Fruit fly (Drosophila melanogaster) whole organism, adult: ENCODE data around the gene CG34301.

ENCODE experiments used
- CG11617 ChIP-seq: fragments of 200-800 bp; sonication (Bioruptor generic); optimal IDR thresholded peaks from 2 replicates; lab custom pipeline; 2017; ENCODE audit warnings: mild to moderate bottlenecking, missing biosample characterization, missing genetic modification reagents, missing genetic modification characterization
- CG12768 ChIP-seq: fragments of 200-800 bp; sonication (Bioruptor generic); optimal IDR thresholded peaks from 2 replicates; lab custom pipeline; 2017; ENCODE audit warnings: missing biosample characterization, missing genetic modification characterization, mild to moderate bottlenecking, moderate library complexity, missing genetic modification reagents
- CG33017 ChIP-seq: fragments of 200-800 bp; sonication (Bioruptor generic); optimal IDR thresholded peaks from 2 replicates; lab custom pipeline; 2018; ENCODE audit warnings: missing biosample characterization, mild to moderate bottlenecking, missing genetic modification characterization, moderate library complexity
- Hr96 ChIP-seq: fragments of 200-800 bp; sonication (Bioruptor generic); optimal IDR thresholded peaks from 2 replicates; lab custom pipeline; 2016; ENCODE audit warnings: missing biosample characterization, missing genetic modification characterization
- Mnt ChIP-seq: fragments of 200-800 bp; sonication (Bioruptor generic); optimal IDR thresholded peaks from 2 replicates; lab custom pipeline; 2016; ENCODE audit warnings: missing biosample characterization, mild to moderate bottlenecking, missing genetic modification characterization
- cnc ChIP-seq, 2 experiments: fragments of >200 bp; optimal IDR thresholded peaks; 2 replicates each; lab custom pipeline; 2017
- ovo ChIP-seq: fragments of 200-800 bp; sonication (Bioruptor generic); optimal IDR thresholded peaks from 2 replicates; lab custom pipeline; 2016; ENCODE audit warnings: missing biosample characterization, missing genetic modification characterization

DNA sequence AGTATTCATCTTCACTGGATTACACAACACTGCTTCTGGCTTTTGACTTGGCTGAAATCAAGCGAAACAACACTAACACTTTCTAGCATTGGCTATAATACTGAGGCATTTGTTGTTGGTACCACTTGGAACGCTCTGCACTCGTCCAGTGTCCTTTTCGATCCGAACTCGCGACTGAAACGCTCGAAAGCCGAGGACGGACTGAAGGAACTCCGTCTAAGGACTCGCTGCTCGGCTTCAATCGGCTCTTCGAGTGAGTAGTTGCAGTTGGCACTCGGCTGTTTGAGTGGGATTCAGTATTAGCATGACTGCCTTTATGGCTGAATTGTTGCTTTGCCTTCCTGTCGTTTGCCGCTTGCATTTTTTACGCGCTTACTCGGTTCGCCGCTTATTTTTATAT is 5.2 kb upstream of the CG34301 start, which contains the start of the genes CG34135 and CG11768:
- no peak for TF ChIP-seq cnc (optimal IDR thresholded peaks at IDR 0.05; lab: Kevin White, UChicago)
- TF ChIP-seq Mnt (GFP tag; lab: Kevin White, UChicago) = no peak
- TF ChIP-seq Hr96 (GFP tag; lab: Kevin White, UChicago) = no peak
- no peak for TF ChIP-seq CG11617 (GFP tag; lab: Kevin White, UChicago)
- TF ChIP-seq CG33017 (tag; lab: Kevin White, UChicago) = no peak
- no peak for TF ChIP-seq CG12768 (GFP tag; lab: Kevin White, UChicago)
- TF ChIP-seq ovo (GFP tag; lab: Kevin White, UChicago) = no peak
